Worm (Caenorhabditis elegans): ENCODE data around the gene npp-16.
A peak's percentile ranks its signal among the peaks of the same experiment; 100 is the strongest.

npp-16 gene

ce11 chrIII:11869231-11869912 lies 46.4 kb upstream of the npp-16 start, which contains the start of gene taf-12 (continued):
- TF ChIP-seq dpl-1 (GFP tag; optimal IDR thresholded peaks at IDR 0.05) (peak; percentile 13), efl-1 (GFP tag; optimal IDR thresholded peaks at IDR 0.05) (peak; percentile 36), ama-1 (optimal IDR thresholded peaks at IDR 0.05) (no peak), ama-1 (GFP tag; optimal IDR thresholded peaks at IDR 0.05) (no peak), zfh-2 (GFP tag; conservative IDR thresholded peaks at IDR 0.05) (no peak), aptf-2 (GFP tag; conservative IDR thresholded peaks at IDR 0.05) (no peak), gei-17 (GFP tag; optimal IDR thresholded peaks at IDR 0.05) (no peak), ceh-79 (tag; optimal IDR thresholded peaks at IDR 0.05) (no peak), attf-6 (GFP tag; IDR thresholded peaks at IDR 0.05) (no peak), ztf-22 (GFP tag; optimal IDR thresholded peaks at IDR 0.05) (no peak), C06A6.2 (GFP tag; conservative IDR thresholded peaks at IDR 0.05) (no peak), snpc-1.1 (tag; optimal IDR thresholded peaks at IDR 0.05; ENCODE audit: insufficient read depth) (no peak), madf-3 (GFP tag; IDR thresholded peaks at IDR 0.05) (no peak), ceh-27 (GFP tag; optimal IDR thresholded peaks at IDR 0.05) (no peak), nhr-90 (tag; optimal IDR thresholded peaks at IDR 0.05) (no peak), F52B5.7 (tag; optimal IDR thresholded peaks at IDR 0.05) (no peak), F57C9.4 (tag; optimal IDR thresholded peaks at IDR 0.05) (no peak), madf-6 (GFP tag; IDR thresholded peaks at IDR 0.05) (peak; percentile 97), lsy-27 (tag; optimal IDR thresholded peaks at IDR 0.05; ENCODE audit: borderline replicate concordance, insufficient read depth) (no peak), pha-4 (tag; optimal IDR thresholded peaks at IDR 0.05) (no peak), hmg-20 (GFP tag; IDR thresholded peaks at IDR 0.05) (no peak), ztf-25 (GFP tag; IDR thresholded peaks at IDR 0.05) (no peak), ztf-26 (tag; optimal IDR thresholded peaks at IDR 0.05) (no peak), K12H6.12 (tag; optimal IDR thresholded peaks at IDR 0.05) (no peak), nfyb-1 (GFP tag; IDR thresholded peaks at IDR 0.05) (no peak), T26A5.8 (tag; optimal IDR thresholded peaks at IDR 0.05) (no peak), F37B4.10 (GFP tag; IDR thresholded peaks at IDR 0.05) (no peak), nhr-120 (GFP tag; IDR thresholded peaks at IDR 0.05) (no peak), zim-3 (tag; optimal IDR thresholded peaks at IDR 0.05) (no peak), rcor-1 (GFP tag; IDR thresholded peaks at IDR 0.05) (no peak), D2030.7 (GFP tag; IDR thresholded peaks at IDR 0.05) (peak; percentile 57; the same call in 1 of the 2 replicates), let-526 (GFP tag; IDR thresholded peaks at IDR 0.05) (no peak), tbx-9 (tag; optimal IDR thresholded peaks at IDR 0.05; ENCODE audit: borderline replicate concordance) (no peak), die-1 (tag; optimal IDR thresholded peaks at IDR 0.05) (no peak), nhr-27 (tag; optimal IDR thresholded peaks at IDR 0.05) (no peak), ekl-4 (GFP tag; IDR thresholded peaks at IDR 0.05) (no peak), F33H1.4 (GFP tag; IDR thresholded peaks at IDR 0.05) (peak; percentile 95)

ce11 chrIII:11870009-11870408 lies 45.7 kb upstream of the npp-16 start:
- TF ChIP-seq tlf-1 (GFP tag; optimal IDR thresholded peaks at IDR 0.05) (no peak), let-526 (GFP tag; IDR thresholded peaks at IDR 0.05) (no peak), hlh-26 (GFP tag; conservative IDR thresholded peaks at IDR 0.05) (no peak), snpc-4 (GFP tag; optimal IDR thresholded peaks at IDR 0.05) (peak; percentile 50), snpc-4 (tag; optimal IDR thresholded peaks at IDR 0.05) (peak; percentile 69 to 85 (median 79)), xnd-1 (tag; optimal IDR thresholded peaks at IDR 0.05) (no peak), ztf-26 (tag; optimal IDR thresholded peaks at IDR 0.05) (peak; percentile 18), let-607 (tag; optimal IDR thresholded peaks at IDR 0.05) (peak; percentile 14 to 16), lin-54 (GFP tag; optimal IDR thresholded peaks at IDR 0.05) (peak; percentile 1), unc-130 (GFP tag; optimal IDR thresholded peaks at IDR 0.05) (no peak), madf-10 (tag; optimal IDR thresholded peaks at IDR 0.05) (peak; percentile 59), Y56A3A.18 (GFP tag; IDR thresholded peaks at IDR 0.05) (no peak), Y53G8AR.9 (GFP tag; conservative IDR thresholded peaks at IDR 0.05) (0 out of 2 replicates have a peak, but pooled peaks have one; percentile 23), lin-35 (GFP tag; optimal IDR thresholded peaks at IDR 0.05) (peak in 1 of 3 experiments; percentile 55), egrh-3 (GFP tag; IDR thresholded peaks at IDR 0.05) (no peak), nhr-90 (tag; optimal IDR thresholded peaks at IDR 0.05) (peak; percentile 12), nfyb-1 (GFP tag; IDR thresholded peaks at IDR 0.05) (peak; percentile 74)

Data from whole organism, young adult.